Worm (Caenorhabditis elegans) whole organism, L4 larva: ENCODE measurements around the gene pgph-2.
A peak's percentile ranks its signal among the peaks of the same experiment; 100 is the strongest.

ENCODE experiments used
- F37D6.2 ChIP-seq: sonication (generic microtip); optimal IDR thresholded peaks from 2 replicates; lab custom pipeline; 2016; ENCODE audit warnings: mild to moderate bottlenecking, missing genetic modification characterization, missing compliant biosample characterization
- F49E8.2 ChIP-seq: sonication (generic microtip); optimal IDR thresholded peaks from 2 replicates; lab custom pipeline; 2016; ENCODE audit warnings: missing compliant biosample characterization, mild to moderate bottlenecking, missing genetic modification characterization, borderline replicate concordance
- T26A8.4 ChIP-seq: fragments of 200-800 bp; sonication (Bioruptor generic); IDR thresholded peaks from 2 replicates; pipeline ENCODE4 v1.3.6; 2022; ENCODE audit warnings: missing genetic modification characterization, missing compliant biosample characterization
- ZK337.2 ChIP-seq: fragments of 200-800 bp; sonication (Bioruptor generic); IDR thresholded peaks from 2 replicates; pipeline ENCODE4 v1.3.6; 2022; ENCODE audit warnings: missing genetic modification reagents, missing genetic modification characterization, missing compliant biosample characterization
- aha-1 ChIP-seq: fragments of 150-350 bp; peaks from one replicate; lab custom pipeline; 2014; ENCODE audit warnings: missing biosample characterization, missing genetic modification characterization
- ama-1 ChIP-seq: fragments of 150-350 bp; optimal IDR thresholded peaks from 2 replicates; lab custom pipeline; 2014; ENCODE audit warnings: inconsistent platforms, mixed read lengths
- arid-1 ChIP-seq: fragments of 200-800 bp; sonication (Bioruptor generic); conservative IDR thresholded peaks from 2 replicates; pipeline ENCODE4 v1.3.6; 2022; ENCODE audit warnings: missing genetic modification reagents, missing genetic modification characterization, missing compliant biosample characterization
- attf-4 ChIP-seq: sonication (generic microtip); optimal IDR thresholded peaks from 3 replicates; lab custom pipeline; 2017; ENCODE audit warnings: missing biosample characterization, missing genetic modification characterization
- daf-16 ChIP-seq, 3 experiments: sonication (generic microtip); optimal IDR thresholded peaks; 2 replicates each; lab custom pipeline; 2016 to 2017; ENCODE audit warnings: missing genetic modification characterization in 3 of 3, missing genetic modification reagents in 3 of 3, mild to moderate bottlenecking in 2 of 3, missing compliant biosample characterization in 2 of 3, missing biosample characterization in 1 of 3, moderate library complexity in 1 of 3
- daf-8 ChIP-seq: fragments of 200-800 bp; sonication (Bioruptor generic); IDR thresholded peaks from 2 replicates; pipeline ENCODE4 v1.3.6; 2022; ENCODE audit warnings: missing genetic modification characterization, missing compliant biosample characterization
- dmd-6 ChIP-seq: fragments of 200-800 bp; sonication (Bioruptor generic); IDR thresholded peaks from 2 replicates; pipeline ENCODE4 v1.3.6; 2022; ENCODE audit warnings: missing genetic modification reagents, missing genetic modification characterization, missing compliant biosample characterization
- dmd-8 ChIP-seq: fragments of 200-800 bp; sonication (Bioruptor generic); IDR thresholded peaks from 2 replicates; pipeline ENCODE4 v1.3.6; 2022; ENCODE audit warnings: missing genetic modification characterization, missing compliant biosample characterization
- dve-1 ChIP-seq: sonication (generic microtip); optimal IDR thresholded peaks from 2 replicates; lab custom pipeline; 2017; ENCODE audit warnings: antibody characterized with exemption, mild to moderate bottlenecking, missing genetic modification characterization, missing compliant biosample characterization; ENCODE audit not compliant: insufficient read depth
- fos-1 ChIP-seq: fragments of 150-350 bp; optimal IDR thresholded peaks from 2 replicates; lab custom pipeline; 2014; ENCODE audit warnings: missing biosample characterization, missing genetic modification characterization
- hif-1 ChIP-seq, 2 experiments: sonication (generic microtip); optimal IDR thresholded peaks; 2 replicates each; lab custom pipeline; 2016 to 2017; ENCODE audit warnings: missing compliant biosample characterization in 2 of 2, missing genetic modification characterization in 2 of 2, missing genetic modification reagents in 2 of 2, missing genotype in 2 of 2, mild to moderate bottlenecking in 1 of 2
- hlh-11 ChIP-seq: fragments of 200-800 bp; sonication (Bioruptor generic); optimal IDR thresholded peaks from 2 replicates; lab custom pipeline; 2018; ENCODE audit warnings: mild to moderate bottlenecking, missing genetic modification characterization, missing compliant biosample characterization
- hlh-30 ChIP-seq: sonication (generic microtip); optimal IDR thresholded peaks from 2 replicates; lab custom pipeline; 2017; ENCODE audit warnings: antibody characterized with exemption, mild to moderate bottlenecking, missing genetic modification characterization, missing compliant biosample characterization; ENCODE audit not compliant: insufficient read depth
- lin-15B ChIP-seq: fragments of 150-350 bp; sonication (generic microtip); optimal IDR thresholded peaks from 3 replicates; lab custom pipeline; 2014; ENCODE audit warnings: missing biosample characterization, missing genetic modification characterization
- lin-39 ChIP-seq: fragments of 150-350 bp; optimal IDR thresholded peaks from 2 replicates; lab custom pipeline; 2014; ENCODE audit warnings: missing biosample characterization, missing genetic modification reagents, missing genetic modification characterization
- lsy-2 ChIP-seq, 2 experiments: fragments of 150-350 bp in 1 of 2; sonication (generic microtip) in 1 of 2; optimal IDR thresholded peaks; 2 replicates each; lab custom pipeline; 2014 to 2017; ENCODE audit warnings: missing biosample characterization in 2 of 2, missing genetic modification characterization in 2 of 2
- mdl-1 ChIP-seq, 2 experiments: fragments of 150-350 bp in 1 of 2; sonication (generic microtip) in 1 of 2; optimal IDR thresholded peaks; 2 replicates each; lab custom pipeline; 2014 to 2017; ENCODE audit warnings: missing biosample characterization in 2 of 2, missing genetic modification characterization in 2 of 2
- mes-2 ChIP-seq: sonication (generic microtip); optimal IDR thresholded peaks from 2 replicates; lab custom pipeline; 2016; ENCODE audit warnings: missing genotype, mild to moderate bottlenecking, missing genetic modification characterization, missing compliant biosample characterization; ENCODE audit not compliant: poor library complexity, severe bottlenecking
- mxl-3 ChIP-seq: fragments of 200-800 bp; sonication (Bioruptor generic); optimal IDR thresholded peaks from 2 replicates; lab custom pipeline; 2018; ENCODE audit warnings: mild to moderate bottlenecking, missing genetic modification characterization, missing compliant biosample characterization
- nhr-102 ChIP-seq: sonication (generic microtip); optimal IDR thresholded peaks from 2 replicates; lab custom pipeline; 2016; ENCODE audit warnings: mild to moderate bottlenecking, missing genetic modification characterization, moderate library complexity, missing compliant biosample characterization
- nhr-11 ChIP-seq: fragments of 150-350 bp; optimal IDR thresholded peaks from 2 replicates; lab custom pipeline; 2014; ENCODE audit warnings: missing biosample characterization, missing genetic modification characterization
- nhr-25 ChIP-seq: sonication (generic microtip); optimal IDR thresholded peaks from 2 replicates; lab custom pipeline; 2017; ENCODE audit warnings: missing genetic modification characterization, mild to moderate bottlenecking, missing compliant biosample characterization, antibody characterized with exemption, moderate library complexity, borderline replicate concordance; ENCODE audit not compliant: insufficient read depth
- nhr-28 ChIP-seq: fragments of 150-350 bp; optimal IDR thresholded peaks from 2 replicates; lab custom pipeline; 2014; ENCODE audit warnings: missing biosample characterization, missing genetic modification characterization
- nhr-41 ChIP-seq: fragments of 200-800 bp; sonication (Bioruptor generic); IDR thresholded peaks from 2 replicates; pipeline ENCODE4 v1.3.6; 2022; ENCODE audit warnings: missing genetic modification reagents, missing genetic modification characterization, missing compliant biosample characterization
- nhr-48 ChIP-seq: sonication (generic microtip); optimal IDR thresholded peaks from 2 replicates; lab custom pipeline; 2016; ENCODE audit warnings: mild to moderate bottlenecking, missing genetic modification characterization, missing compliant biosample characterization
- saeg-2 ChIP-seq: fragments of 200-800 bp; sonication (Bioruptor generic); IDR thresholded peaks from 2 replicates; pipeline ENCODE4 v1.3.6; 2022; ENCODE audit warnings: missing genetic modification reagents, missing genetic modification characterization, missing compliant biosample characterization
- sdz-12 ChIP-seq: fragments of 200-800 bp; sonication (Bioruptor generic); optimal IDR thresholded peaks from 2 replicates; lab custom pipeline; 2018; ENCODE audit warnings: mild to moderate bottlenecking, missing genetic modification characterization, missing compliant biosample characterization
- skn-1 ChIP-seq: fragments of 150-350 bp; optimal IDR thresholded peaks from 2 replicates; lab custom pipeline; 2014; ENCODE audit warnings: missing biosample characterization, missing genetic modification characterization
- tra-1 ChIP-seq: fragments of 200-800 bp; sonication (Bioruptor generic); IDR thresholded peaks from 2 replicates; pipeline ENCODE4 v1.3.6; 2022; ENCODE audit warnings: missing genetic modification reagents, missing genetic modification characterization, missing compliant biosample characterization
- unc-62 ChIP-seq, 3 experiments: fragments of 150-350 bp in 1 of 3; sonication (generic microtip); optimal IDR thresholded peaks in 2 of 3; peaks in 1 of 3; 1 replicate in 1 of 3; 2 replicates in 2 of 3; lab custom pipeline; 2014 to 2017; ENCODE audit warnings: missing biosample characterization in 3 of 3, missing genetic modification characterization in 3 of 3, missing genetic modification reagents in 3 of 3, missing genotype in 1 of 3
- zfp-2 ChIP-seq: sonication (generic microtip); optimal IDR thresholded peaks from 2 replicates; lab custom pipeline; 2016; ENCODE audit warnings: mild to moderate bottlenecking, missing genetic modification characterization, missing compliant biosample characterization
- ztf-7 ChIP-seq: fragments of 150-350 bp; optimal IDR thresholded peaks from 2 replicates; lab custom pipeline; 2014; ENCODE audit warnings: missing biosample characterization, missing genetic modification characterization

The pgph-2 gene

ce11 chrV:5798132-5798531 is 33.2 kb downstream of the pgph-2 start, which contains the start of gene nstp-3:
nstp-3 (minus strand) TSS chrV:5798232.
- TF ChIP-seq aha-1 (tag; lab: Kevin White, UChicago) (peak; percentile 52), fos-1 (tag; lab: Kevin White, UChicago) (no peak), nhr-28 (no peak), nhr-11 (no peak)

- TF ChIP-seq nhr-25 (tag; lab: Kevin White, UChicago) (no peak), lsy-2 (tag; optimal IDR thresholded peaks at IDR 0.05; lab: Kevin White, UChicago) (no peak), F37D6.2 (tag; lab: Kevin White, UChicago) (no peak), sdz-12 (GFP tag; lab: Kevin White, UChicago) (no peak), hlh-30 (tag; lab: Kevin White, UChicago) (no peak), arid-1 (GFP tag; lab: Robert Waterston, UW) (no peak), daf-8 (GFP tag; lab: Robert Waterston, UW) (no peak), unc-62 (GFP tag; optimal IDR thresholded peaks at IDR 0.05 in 1 of 2; lab: Kevin White, UChicago) (no peak), unc-62 (tag; optimal IDR thresholded peaks at IDR 0.05; lab: Kevin White, UChicago) (no peak), fos-1 (tag; lab: Kevin White, UChicago) (no peak), mdl-1 (tag; optimal IDR thresholded peaks at IDR 0.05; lab: Kevin White, UChicago) (no peak), zfp-2 (tag; lab: Kevin White, UChicago) (no peak), saeg-2 (no peak), attf-4 (tag; lab: Kevin White, UChicago) (no peak), daf-16 (GFP tag; optimal IDR thresholded peaks at IDR 0.05; lab: Kevin White, UChicago) (no peak), daf-16 (tag; optimal IDR thresholded peaks at IDR 0.05; lab: Kevin White, UChicago) (no peak), skn-1 (no peak), ztf-7 (tag; lab: Kevin White, UChicago) (no peak), lin-15B (tag; lab: Kevin White, UChicago) (no peak), F49E8.2 (no peak)
These were observed 34.4 kb downstream of the pgph-2 start, which contains the start of gene cyn-17 for ce11 chrV:5799373-5799772. cyn-17 (plus strand) TSS chrV:5799673.

- TF ChIP-seq nhr-41 (no peak), lin-39 (tag; lab: Kevin White, UChicago) (no peak), arid-1 (GFP tag; lab: Robert Waterston, UW) (no peak), nhr-102 (tag; lab: Kevin White, UChicago) (no peak), tra-1 (GFP tag; lab: Robert Waterston, UW) (no peak), T26A8.4 (GFP tag; lab: Robert Waterston, UW) (no peak), unc-62 (GFP tag; optimal IDR thresholded peaks at IDR 0.05 in 1 of 2; lab: Kevin White, UChicago) (no peak), unc-62 (tag; optimal IDR thresholded peaks at IDR 0.05; lab: Kevin White, UChicago) (no peak)
These were observed 40.5 kb downstream of the pgph-2 start, which contains the start of gene ZC250.5 for ce11 chrV:5805467-5805866. ZC250.5 (plus strand) TSS chrV:5805767.

- TF ChIP-seq dmd-6 (peak; percentile 54; the same call in 1 of the 2 replicates), ama-1 (lab: Kevin White, UChicago) (peak; percentile 21), aha-1 (tag; lab: Kevin White, UChicago) (peak; percentile 74), unc-62 (GFP tag; optimal IDR thresholded peaks at IDR 0.05 in 1 of 2; lab: Kevin White, UChicago) (peak in 1 of 2 experiments; percentile 14), unc-62 (tag; optimal IDR thresholded peaks at IDR 0.05; lab: Kevin White, UChicago) (no peak), hif-1 (tag; optimal IDR thresholded peaks at IDR 0.05; lab: Kevin White, UChicago) (peak in 1 of 2 experiments; percentile 73), dmd-8 (GFP tag; lab: Robert Waterston, UW) (no peak), tra-1 (GFP tag; lab: Robert Waterston, UW) (0 out of 2 replicates have a peak, but pooled peaks have one; percentile 4), nhr-102 (tag; lab: Kevin White, UChicago) (peak; percentile 39), nhr-48 (tag; lab: Kevin White, UChicago) (peak; percentile 51), nhr-28 (peak; percentile 12), mxl-3 (GFP tag; lab: Kevin White, UChicago) (no peak), mes-2 (tag; lab: Kevin White, UChicago) (peak; percentile 20), hlh-11 (peak; percentile 50), dve-1 (tag; lab: Kevin White, UChicago) (peak; percentile 41), ZK337.2 (GFP tag; lab: Robert Waterston, UW) (no peak)
These were observed 48.2 kb downstream of the pgph-2 start, which contains the start of gene ZC250.4 for ce11 chrV:5813060-5813659. ZC250.4 (minus strand) TSS chrV:5813137.
